Worm (Caenorhabditis elegans): Measurements from ENCODE around the gene nhr-118.

DNA sequence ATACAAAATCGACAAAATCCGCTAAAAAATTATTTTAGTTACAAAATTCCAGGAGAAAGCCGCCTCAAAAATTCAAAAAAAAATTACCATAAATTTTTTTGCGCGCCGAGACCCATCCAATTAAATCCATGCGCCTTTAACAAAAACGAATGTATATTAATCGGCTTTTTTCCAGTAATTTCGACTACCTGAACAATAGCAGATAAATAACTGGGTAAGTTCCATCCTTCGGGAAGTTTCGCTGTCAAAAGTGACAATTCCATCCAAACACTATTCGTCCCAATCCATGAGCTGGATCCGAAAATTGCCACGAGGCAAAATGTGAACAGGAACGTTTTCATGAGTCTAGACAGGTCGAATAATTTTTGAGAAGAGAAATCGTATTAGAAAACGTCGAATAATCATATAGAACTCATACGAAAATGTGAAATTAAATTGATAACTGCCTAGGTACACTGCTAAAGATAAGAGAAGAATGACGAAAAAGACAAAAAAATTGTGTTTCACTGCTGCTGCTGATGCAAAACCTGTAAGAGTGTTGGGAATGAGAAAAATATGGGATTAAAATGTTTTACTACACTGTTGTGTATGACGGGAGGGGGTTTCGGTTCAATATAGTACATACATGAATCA lies 35.2 kb downstream of the nhr-118 start, which contains the start of gene rft-1:
- no peak for TF ChIP-seq ceh-9 (tag; optimal IDR thresholded peaks at IDR 0.05)
- TF ChIP-seq fos-1 (tag; optimal IDR thresholded peaks at IDR 0.05): no peak
- no peak for TF ChIP-seq lin-39 (tag; optimal IDR thresholded peaks at IDR 0.05)
- TF ChIP-seq aly-2 (tag; optimal IDR thresholded peaks at IDR 0.05): no peak
- no peak for TF ChIP-seq zag-1 (tag; optimal IDR thresholded peaks at IDR 0.05)
- no peak for TF ChIP-seq nhr-67 (tag; optimal IDR thresholded peaks at IDR 0.05)
- TF ChIP-seq unc-62 (GFP tag; optimal IDR thresholded peaks at IDR 0.05): no peak
- no peak for TF ChIP-seq egl-27 (tag; optimal IDR thresholded peaks at IDR 0.05)
- no peak for TF ChIP-seq nhr-11 (tag; optimal IDR thresholded peaks at IDR 0.05)
- no peak for TF ChIP-seq pha-4 (tag; optimal IDR thresholded peaks at IDR 0.05)
- no peak for TF ChIP-seq ceh-28 (tag; optimal IDR thresholded peaks at IDR 0.05)

All from whole organism, L3 larva.